Worm (Caenorhabditis elegans) whole organism, late embryonic: ENCODE measurements around the gene mrpl-44.
A peak's percentile ranks its signal among the peaks of the same experiment; 100 is the strongest.

Experiments
- C08G9.2 ChIP-seq: sonication (generic microtip); optimal IDR thresholded peaks from 2 replicates; lab custom pipeline; 2016; ENCODE audit warnings: mild to moderate bottlenecking, missing genetic modification characterization, moderate library complexity, missing compliant biosample characterization
- F13H6.1 ChIP-seq: sonication (generic microtip); optimal IDR thresholded peaks from 2 replicates; lab custom pipeline; 2016; ENCODE audit warnings: missing genetic modification characterization, missing compliant biosample characterization
- K02D7.2 ChIP-seq: sonication (generic microtip); optimal IDR thresholded peaks from 2 replicates; lab custom pipeline; 2017; ENCODE audit warnings: mild to moderate bottlenecking, missing genetic modification characterization, missing compliant biosample characterization
- K09A11.1 ChIP-seq: sonication (generic microtip); optimal IDR thresholded peaks from 2 replicates; lab custom pipeline; 2017; ENCODE audit warnings: antibody characterized with exemption, mild to moderate bottlenecking, missing genetic modification characterization, missing compliant biosample characterization; ENCODE audit not compliant: insufficient read depth
- Y22D7AL.16 ChIP-seq: sonication (generic microtip); optimal IDR thresholded peaks from 2 replicates; lab custom pipeline; 2016; ENCODE audit warnings: missing genetic modification characterization, missing compliant biosample characterization
- ama-1 ChIP-seq: fragments of 150-350 bp; optimal IDR thresholded peaks from 2 replicates; lab custom pipeline; 2014
- ceh-18 ChIP-seq: sonication (generic microtip); optimal IDR thresholded peaks from 2 replicates; lab custom pipeline; 2016; ENCODE audit warnings: missing genetic modification characterization, missing compliant biosample characterization
- ceh-19 ChIP-seq: fragments of 200-800 bp; sonication (Bioruptor generic); optimal IDR thresholded peaks from 2 replicates; lab custom pipeline; 2018; ENCODE audit warnings: mild to moderate bottlenecking, missing genetic modification characterization, missing compliant biosample characterization
- ceh-2 ChIP-seq: sonication (generic microtip); optimal IDR thresholded peaks from 2 replicates; lab custom pipeline; 2016; ENCODE audit warnings: missing genotype, missing genetic modification characterization, missing compliant biosample characterization
- ceh-22 ChIP-seq: sonication (generic microtip); optimal IDR thresholded peaks from 2 replicates; lab custom pipeline; 2017; ENCODE audit warnings: missing biosample characterization, missing genetic modification characterization
- ceh-24 ChIP-seq: sonication (generic microtip); optimal IDR thresholded peaks from 2 replicates; lab custom pipeline; 2016; ENCODE audit warnings: mild to moderate bottlenecking, missing genetic modification characterization, missing compliant biosample characterization
- ceh-30 ChIP-seq: fragments of 150-350 bp; optimal IDR thresholded peaks from 2 replicates; lab custom pipeline; 2014; ENCODE audit warnings: missing biosample characterization, missing genetic modification characterization
- ceh-34 ChIP-seq: sonication (generic microtip); optimal IDR thresholded peaks from 2 replicates; lab custom pipeline; 2016; ENCODE audit warnings: mild to moderate bottlenecking, missing genetic modification characterization, missing compliant biosample characterization
- ceh-45 ChIP-seq: fragments of 200-800 bp; sonication (Bioruptor generic); IDR thresholded peaks from 2 replicates; pipeline ENCODE4 v1.3.6; 2022; ENCODE audit warnings: missing genetic modification reagents, missing genetic modification characterization, missing compliant biosample characterization
- ceh-6 ChIP-seq: fragments of 200-800 bp; sonication (Bioruptor generic); optimal IDR thresholded peaks from 2 replicates; lab custom pipeline; 2018; ENCODE audit warnings: mild to moderate bottlenecking, missing genetic modification characterization, missing compliant biosample characterization
- ceh-9 ChIP-seq: sonication (generic microtip); optimal IDR thresholded peaks from 2 replicates; lab custom pipeline; 2016; ENCODE audit warnings: mild to moderate bottlenecking, missing genetic modification characterization, inconsistent platforms, missing compliant biosample characterization
- che-1 ChIP-seq: sonication (generic microtip); optimal IDR thresholded peaks from 2 replicates; lab custom pipeline; 2016; ENCODE audit warnings: mild to moderate bottlenecking, missing genetic modification characterization, missing compliant biosample characterization
- elt-4 ChIP-seq: sonication (generic microtip); optimal IDR thresholded peaks from 2 replicates; lab custom pipeline; 2016; ENCODE audit warnings: missing genetic modification characterization, missing compliant biosample characterization
- ets-4 ChIP-seq: sonication (generic microtip); optimal IDR thresholded peaks from 2 replicates; lab custom pipeline; 2016; ENCODE audit warnings: missing genetic modification characterization, missing compliant biosample characterization
- eyg-1 ChIP-seq: sonication (generic microtip); optimal IDR thresholded peaks from 2 replicates; lab custom pipeline; 2016; ENCODE audit warnings: missing genotype, missing genetic modification characterization, missing compliant biosample characterization
- fax-1 ChIP-seq: sonication (generic microtip); optimal IDR thresholded peaks from 2 replicates; lab custom pipeline; 2016; ENCODE audit warnings: missing genotype, missing genetic modification characterization, missing compliant biosample characterization
- fkh-10 ChIP-seq: fragments of 150-350 bp; optimal IDR thresholded peaks from 2 replicates; lab custom pipeline; 2014; ENCODE audit warnings: missing biosample characterization, missing genetic modification reagents, missing genetic modification characterization
- fkh-6 ChIP-seq: sonication (generic microtip); optimal IDR thresholded peaks from 2 replicates; lab custom pipeline; 2016; ENCODE audit warnings: missing genetic modification characterization, missing compliant biosample characterization
- hlh-13 ChIP-seq: fragments of 200-800 bp; sonication (Bioruptor generic); optimal IDR thresholded peaks from 2 replicates; lab custom pipeline; 2018; ENCODE audit warnings: mild to moderate bottlenecking, missing genetic modification characterization, missing compliant biosample characterization
- hlh-15 ChIP-seq: sonication (generic microtip); optimal IDR thresholded peaks from 2 replicates; lab custom pipeline; 2016; ENCODE audit warnings: missing genetic modification characterization, missing compliant biosample characterization
- hlh-30 ChIP-seq: sonication (generic microtip); optimal IDR thresholded peaks from 2 replicates; lab custom pipeline; 2017; ENCODE audit warnings: antibody characterized with exemption, missing genetic modification characterization, missing compliant biosample characterization; ENCODE audit not compliant: insufficient read depth
- hlh-6 ChIP-seq: sonication (generic microtip); optimal IDR thresholded peaks from 2 replicates; lab custom pipeline; 2016; ENCODE audit warnings: missing genotype, missing genetic modification characterization, missing compliant biosample characterization
- hlh-8 ChIP-seq: sonication (generic microtip); optimal IDR thresholded peaks from 2 replicates; lab custom pipeline; 2016; ENCODE audit warnings: missing genotype, missing genetic modification characterization, missing compliant biosample characterization
- lim-6 ChIP-seq: sonication (generic microtip); optimal IDR thresholded peaks from 2 replicates; lab custom pipeline; 2016; ENCODE audit warnings: missing genetic modification characterization, missing compliant biosample characterization
- lin-11 ChIP-seq: fragments of 200-800 bp; sonication (Bioruptor generic); optimal IDR thresholded peaks from 2 replicates; lab custom pipeline; 2018; ENCODE audit warnings: mild to moderate bottlenecking, missing genetic modification characterization, missing compliant biosample characterization
- nfya-1 ChIP-seq: sonication (generic microtip); optimal IDR thresholded peaks from 2 replicates; lab custom pipeline; 2017; ENCODE audit warnings: missing genetic modification characterization, mild to moderate bottlenecking, missing compliant biosample characterization, antibody characterized with exemption, moderate library complexity
- nhr-11 ChIP-seq: fragments of 150-350 bp; optimal IDR thresholded peaks from 2 replicates; lab custom pipeline; 2014; ENCODE audit warnings: missing biosample characterization, missing genetic modification characterization
- npax-4 ChIP-seq: sonication (generic microtip); optimal IDR thresholded peaks from 2 replicates; lab custom pipeline; 2016; ENCODE audit warnings: missing genetic modification characterization, missing compliant biosample characterization
- pax-1 ChIP-seq: fragments of 150-350 bp; optimal IDR thresholded peaks from 2 replicates; lab custom pipeline; 2014; ENCODE audit warnings: missing biosample characterization, missing genetic modification characterization
- pha-4 ChIP-seq: fragments of 150-350 bp; optimal IDR thresholded peaks from 2 replicates; lab custom pipeline; 2018; ENCODE audit warnings: missing biosample characterization, missing genetic modification reagents, missing genetic modification characterization
- ref-2 ChIP-seq: sonication (generic microtip); optimal IDR thresholded peaks from 2 replicates; lab custom pipeline; 2016; ENCODE audit warnings: missing genetic modification characterization, missing compliant biosample characterization
- rnt-1 ChIP-seq: sonication (generic microtip); optimal IDR thresholded peaks from 2 replicates; lab custom pipeline; 2016; ENCODE audit warnings: missing genetic modification characterization, missing compliant biosample characterization
- sdc-2 ChIP-seq: sonication (generic microtip); optimal IDR thresholded peaks from 2 replicates; lab custom pipeline; 2016; ENCODE audit warnings: missing genotype, missing genetic modification characterization, missing compliant biosample characterization
- syd-9 ChIP-seq: sonication (generic microtip); optimal IDR thresholded peaks from 2 replicates; lab custom pipeline; 2016; ENCODE audit warnings: mild to moderate bottlenecking, missing genetic modification characterization, moderate library complexity, missing compliant biosample characterization
- tbx-2 ChIP-seq: sonication (generic microtip); optimal IDR thresholded peaks from 2 replicates; lab custom pipeline; 2016; ENCODE audit warnings: missing genetic modification characterization, missing compliant biosample characterization
- tbx-7 ChIP-seq: sonication (generic microtip); optimal IDR thresholded peaks from 2 replicates; lab custom pipeline; 2016; ENCODE audit warnings: missing genotype, missing genetic modification characterization, missing compliant biosample characterization
- ttx-3 ChIP-seq: sonication (generic microtip); optimal IDR thresholded peaks from 2 replicates; lab custom pipeline; 2016; ENCODE audit warnings: missing genetic modification reagents, missing genetic modification characterization, missing compliant biosample characterization
- unc-42 ChIP-seq: sonication (generic microtip); optimal IDR thresholded peaks from 2 replicates; lab custom pipeline; 2016; ENCODE audit warnings: missing genotype, missing genetic modification characterization, missing compliant biosample characterization
- unc-55 ChIP-seq: sonication (generic microtip); optimal IDR thresholded peaks from 2 replicates; lab custom pipeline; 2017; ENCODE audit warnings: missing biosample characterization, missing genetic modification reagents, missing genetic modification characterization
- unc-86 ChIP-seq: sonication (generic microtip); optimal IDR thresholded peaks from 2 replicates; lab custom pipeline; 2016; ENCODE audit warnings: missing genetic modification characterization, missing compliant biosample characterization
- zip-5 ChIP-seq: sonication (generic microtip); optimal IDR thresholded peaks from 2 replicates; lab custom pipeline; 2016; ENCODE audit warnings: missing genetic modification characterization, missing compliant biosample characterization
- ztf-16 ChIP-seq: sonication (generic microtip); optimal IDR thresholded peaks from 2 replicates; lab custom pipeline; 2017; ENCODE audit warnings: missing genetic modification characterization, missing compliant biosample characterization

Gene mrpl-44

DNA sequence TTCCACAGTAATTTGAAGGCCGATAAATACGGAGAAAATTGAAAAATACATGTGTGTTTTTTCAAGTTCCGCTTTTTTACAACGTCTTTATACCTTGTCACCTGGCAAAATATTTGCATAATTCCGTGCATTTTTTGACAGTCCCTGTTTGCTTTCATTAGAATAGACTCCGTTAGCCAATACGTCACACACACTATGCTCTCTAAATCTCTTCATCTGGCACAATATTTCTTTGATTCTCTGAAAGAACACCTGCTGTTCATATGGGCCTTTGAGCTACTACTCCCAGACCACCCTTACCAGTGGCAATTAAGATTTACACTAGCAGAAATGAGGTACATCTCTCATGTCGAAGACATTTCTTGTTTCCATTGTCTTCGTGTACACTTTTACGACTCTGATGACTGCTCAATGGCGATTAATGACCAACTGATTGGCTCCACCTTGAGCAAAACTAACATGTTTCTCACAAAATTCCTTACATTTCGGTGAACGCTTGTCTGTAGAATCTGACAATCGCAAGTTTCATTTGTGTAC is 29.2 kb upstream of the mrpl-44 start, which contains the start of gene grl-11:
Gene grl-11 (minus strand): TSS at position 51 of the 537 bp plus-strand sequence.
- TF ChIP-seq ama-1 (lab: Kevin White, UChicago): no peak

DNA sequence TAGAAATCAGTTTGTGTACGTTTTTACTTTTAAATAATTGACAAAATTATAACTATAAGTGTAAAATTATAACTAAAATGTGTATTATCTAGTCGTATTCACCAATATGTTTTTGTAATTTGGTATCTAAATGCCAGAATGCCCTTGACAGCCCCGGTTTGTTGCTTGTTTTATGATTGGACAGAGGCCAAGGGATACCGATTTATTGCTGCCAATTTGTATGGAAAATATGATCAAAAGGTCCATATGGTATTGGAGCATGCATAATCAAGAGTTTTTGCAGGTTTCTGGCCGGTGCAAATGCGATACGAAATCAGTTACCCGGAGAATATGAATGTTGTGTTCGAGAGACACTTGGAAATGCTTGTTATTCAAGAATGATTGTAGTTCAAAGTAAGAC is 26.6 kb upstream of the mrpl-44 start:
- TF ChIP-seq pha-4 (tag; lab: Kevin White, UChicago) (no peak), che-1 (tag; lab: Kevin White, UChicago) (no peak), unc-42 (tag; lab: Kevin White, UChicago) (no peak), syd-9 (tag; lab: Kevin White, UChicago) (no peak), K02D7.2 (tag; lab: Kevin White, UChicago) (no peak), tbx-7 (tag; lab: Kevin White, UChicago) (no peak), hlh-8 (tag; lab: Kevin White, UChicago) (no peak)
- TF ChIP-seq, all 69 proteins: peak for 0

DNA sequence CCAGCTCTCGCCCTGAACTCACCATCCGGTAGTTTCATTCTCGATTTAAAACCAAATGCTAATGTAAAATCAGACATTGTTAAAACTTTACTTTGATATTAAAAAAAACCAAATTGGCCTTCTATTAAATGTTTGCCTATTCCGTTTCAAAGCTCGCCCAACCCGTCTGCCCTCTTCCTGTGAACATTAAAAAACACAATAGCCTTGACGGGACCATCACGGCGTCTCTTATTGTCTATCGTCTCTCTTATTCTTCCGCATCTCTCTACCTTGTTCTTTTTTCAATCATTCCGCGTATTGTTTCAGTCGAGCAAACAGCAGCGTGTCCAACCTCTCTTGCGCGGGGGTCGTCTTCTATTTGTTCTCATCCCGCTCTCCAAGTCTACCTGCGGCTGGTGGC is 25.5 kb upstream of the mrpl-44 start, which contains the start of gene ZK512.1:
Gene ZK512.1 (plus strand): TSS at position 301 of the 400 bp plus-strand sequence.
- TF ChIP-seq unc-42 (tag; lab: Kevin White, UChicago): no peak
- no peak for TF ChIP-seq ttx-3 (tag; lab: Kevin White, UChicago)
- TF ChIP-seq pax-1 (tag; lab: Kevin White, UChicago): no peak
- no peak for TF ChIP-seq eyg-1 (tag; lab: Kevin White, UChicago)
- no peak for TF ChIP-seq unc-86 (tag; lab: Kevin White, UChicago)
- TF ChIP-seq nfya-1 (tag; lab: Kevin White, UChicago): no peak
- no peak for TF ChIP-seq ceh-24 (tag; lab: Kevin White, UChicago)
- TF ChIP-seq K09A11.1: no peak
- TF ChIP-seq fkh-10 (GFP tag; lab: Kevin White, UChicago): no peak
- no peak for TF ChIP-seq elt-4 (tag; lab: Kevin White, UChicago)
- TF ChIP-seq K02D7.2 (tag; lab: Kevin White, UChicago): no peak
- no peak for TF ChIP-seq tbx-7 (tag; lab: Kevin White, UChicago)
- TF ChIP-seq ceh-22 (tag; lab: Kevin White, UChicago): no peak
- TF ChIP-seq ceh-9: no peak
- no peak for TF ChIP-seq ref-2
- TF ChIP-seq sdc-2 (tag; lab: Kevin White, UChicago): peak; percentile 0
- TF ChIP-seq fkh-6 (tag; lab: Kevin White, UChicago): no peak
- no peak for TF ChIP-seq rnt-1 (tag; lab: Kevin White, UChicago)
- peak; percentile 37 for TF ChIP-seq tbx-2
- TF ChIP-seq ceh-19 (GFP tag; lab: Kevin White, UChicago): no peak
- TF ChIP-seq hlh-6: no peak
- no peak for TF ChIP-seq ceh-45
- no peak for TF ChIP-seq npax-4 (tag; lab: Kevin White, UChicago)
- no peak for TF ChIP-seq syd-9 (tag; lab: Kevin White, UChicago)
- peak; percentile 38 for TF ChIP-seq ceh-2 (tag; lab: Kevin White, UChicago)
- no peak for TF ChIP-seq hlh-30
- TF ChIP-seq zip-5 (tag; lab: Kevin White, UChicago): no peak
- peak; percentile 3 for TF ChIP-seq ceh-34 (tag; lab: Kevin White, UChicago)
- no peak for TF ChIP-seq F13H6.1 (tag; lab: Kevin White, UChicago)
- TF ChIP-seq hlh-15 (tag; lab: Kevin White, UChicago): no peak
- no peak for TF ChIP-seq unc-55 (GFP tag; lab: Kevin White, UChicago)
- TF ChIP-seq che-1 (tag; lab: Kevin White, UChicago): no peak
- TF ChIP-seq ama-1 (lab: Kevin White, UChicago): no peak
- no peak for TF ChIP-seq ceh-18
- no peak for TF ChIP-seq ztf-16 (tag; lab: Kevin White, UChicago)

DNA sequence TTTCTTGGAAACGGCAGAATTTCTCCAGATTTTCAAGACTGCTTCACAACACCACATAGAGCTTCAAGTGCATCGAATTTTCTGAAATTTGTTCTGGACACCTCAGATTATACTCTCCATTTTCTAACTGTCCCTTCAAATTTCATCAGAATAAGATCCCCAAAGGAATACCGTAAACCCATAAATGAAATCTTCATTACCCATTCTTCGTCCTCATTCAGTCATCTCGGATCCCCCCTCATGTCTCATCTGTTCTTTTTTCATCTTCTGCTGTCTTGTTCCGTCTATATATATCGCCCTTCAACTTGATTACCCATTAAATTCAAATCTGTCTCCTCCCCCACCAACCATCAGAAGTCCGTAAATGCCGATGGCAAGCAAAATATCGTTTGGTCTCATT is 24.9 kb upstream of the mrpl-44 start:
- no peak for TF ChIP-seq ceh-30
- no peak for TF ChIP-seq unc-42 (tag; lab: Kevin White, UChicago)
- TF ChIP-seq fkh-6 (tag; lab: Kevin White, UChicago): no peak
- no peak for TF ChIP-seq lin-11 (tag; lab: Kevin White, UChicago)
- TF ChIP-seq ets-4 (tag; lab: Kevin White, UChicago): no peak
- no peak for TF ChIP-seq ref-2
- TF ChIP-seq ceh-18: no peak
- no peak for TF ChIP-seq ceh-34 (tag; lab: Kevin White, UChicago)
- TF ChIP-seq tbx-2: no peak
- no peak for TF ChIP-seq lim-6 (tag; lab: Kevin White, UChicago)
- TF ChIP-seq hlh-13: no peak
- no peak for TF ChIP-seq pax-1 (tag; lab: Kevin White, UChicago)
- TF ChIP-seq nhr-11 (tag; lab: Kevin White, UChicago): no peak
- TF ChIP-seq ceh-6 (GFP tag; lab: Kevin White, UChicago): no peak
- TF ChIP-seq Y22D7AL.16 (tag; lab: Kevin White, UChicago): no peak
- no peak for TF ChIP-seq pha-4 (tag; lab: Kevin White, UChicago)
- TF ChIP-seq fax-1: no peak
- TF ChIP-seq C08G9.2 (tag; lab: Kevin White, UChicago): no peak
- TF ChIP-seq hlh-30: no peak
- no peak for TF ChIP-seq K02D7.2 (tag; lab: Kevin White, UChicago)
